Worm (Caenorhabditis elegans) whole organism, mixed stage, embryonic: ENCODE data around the gene tbx-43.

ENCODE experiments used
- lsy-2 ChIP-seq: fragments of 150-350 bp; optimal IDR thresholded peaks from 2 replicates; lab custom pipeline; 2014; ENCODE audit warnings: missing biosample characterization, missing genetic modification characterization
- mep-1 ChIP-seq: fragments of 150-350 bp; optimal IDR thresholded peaks from 2 replicates; lab custom pipeline; 2017; ENCODE audit warnings: missing biosample characterization, missing genetic modification reagents, missing genetic modification characterization, inconsistent platforms
- nhr-76 ChIP-seq: sonication (generic microtip); optimal IDR thresholded peaks from 2 replicates; lab custom pipeline; 2017; ENCODE audit warnings: missing biosample characterization, missing genetic modification characterization
- snpc-4 ChIP-seq: fragments of 150-350 bp; optimal IDR thresholded peaks from 2 replicates; lab custom pipeline; 2014; ENCODE audit warnings: missing biosample characterization, missing genetic modification characterization
- unc-62 ChIP-seq: fragments of 150-350 bp; optimal IDR thresholded peaks from 2 replicates; lab custom pipeline; 2014; ENCODE audit warnings: missing biosample characterization, missing genetic modification reagents, missing genetic modification characterization

ce11 chrIII:1777468-1777867 lies 7.6 kb upstream of the tbx-43 start, which contains the start of gene Y39A3CL.3:
- no peak for TF ChIP-seq nhr-76
- TF ChIP-seq lsy-2 (tag; lab: Kevin White, UChicago), result peak; percentile 94
- TF ChIP-seq mep-1, result no peak
- no peak for TF ChIP-seq snpc-4
- TF ChIP-seq unc-62 (GFP tag; lab: Kevin White, UChicago), result no peak
